Fruit fly (Drosophila melanogaster) whole organism, pupa: ENCODE measurements around the gene Rbp.

Experiments
- CG10348 ChIP-seq: fragments of 200-800 bp; sonication (Bioruptor generic); IDR thresholded peaks from 2 replicates; pipeline ENCODE4 v1.3.6; 2022; ENCODE audit warnings: missing biosample characterization, missing genetic modification characterization
- CG13204 ChIP-seq: fragments of 200-800 bp; sonication (Bioruptor generic); optimal IDR thresholded peaks from 2 replicates; lab custom pipeline; 2018; ENCODE audit warnings: missing biosample characterization, mild to moderate bottlenecking, missing genetic modification characterization, moderate library complexity
- CG17806 ChIP-seq: fragments of 200-800 bp; sonication (Bioruptor generic); optimal IDR thresholded peaks from 2 replicates; lab custom pipeline; 2018; ENCODE audit warnings: missing biosample characterization, mild to moderate bottlenecking, missing genetic modification characterization, moderate library complexity
- CG32121 ChIP-seq: fragments of 200-800 bp; sonication (Bioruptor generic); IDR thresholded peaks from 2 replicates; pipeline ENCODE4 v1.3.6; 2022; ENCODE audit warnings: missing biosample characterization, missing genetic modification characterization

DNA sequence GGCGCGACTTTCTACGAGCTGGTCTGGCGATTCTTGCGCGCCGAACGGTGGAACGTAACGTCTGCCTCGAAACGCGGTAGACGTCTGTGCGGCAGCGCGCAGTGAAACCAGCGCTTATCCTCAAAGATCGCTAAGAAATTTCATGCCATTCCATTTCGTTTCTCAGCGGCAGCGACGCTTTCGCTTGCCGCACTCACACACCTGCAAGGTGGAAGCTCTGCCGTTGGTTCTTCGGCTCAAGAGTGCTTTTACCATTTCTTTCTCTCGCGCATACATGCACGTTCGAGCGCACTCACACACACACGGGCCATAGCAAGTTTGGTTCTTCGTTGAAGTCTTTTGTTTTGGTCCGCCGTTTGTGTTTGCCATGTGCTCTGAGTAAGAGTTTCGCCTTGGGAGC, 60.2 kb downstream of the Rbp start, which contains the start of gene CG6118:
- TF ChIP-seq CG13204 (no peak), CG10348 (GFP tag; lab: Robert Waterston, UW) (no peak), CG17806 (tag; lab: Kevin White, UChicago) (no peak), CG32121 (no peak)
